Worm (Caenorhabditis elegans): Measurements from ENCODE around the gene nspb-5.

- no peak for TF ChIP-seq ceh-45 (GFP tag; IDR thresholded peaks at IDR 0.05)
- TF ChIP-seq ceh-14 (tag; optimal IDR thresholded peaks at IDR 0.05): no peak
- no peak for TF ChIP-seq tbx-7 (tag; optimal IDR thresholded peaks at IDR 0.05)
- no peak for TF ChIP-seq zip-5 (tag; optimal IDR thresholded peaks at IDR 0.05)
- TF ChIP-seq ceh-30 (tag; optimal IDR thresholded peaks at IDR 0.05): no peak
- TF ChIP-seq elt-2 (tag; optimal IDR thresholded peaks at IDR 0.05): no peak
- no peak for TF ChIP-seq ceh-22 (tag; optimal IDR thresholded peaks at IDR 0.05)
Measured at ce11 chrIV:6555388-6556330, 43.2 kb upstream of the nspb-5 start, which contains the start of gene paqr-1.

Data from whole organism, late embryonic.